Fruit fly (Drosophila melanogaster): ENCODE results near the gene Tie.

DNA sequence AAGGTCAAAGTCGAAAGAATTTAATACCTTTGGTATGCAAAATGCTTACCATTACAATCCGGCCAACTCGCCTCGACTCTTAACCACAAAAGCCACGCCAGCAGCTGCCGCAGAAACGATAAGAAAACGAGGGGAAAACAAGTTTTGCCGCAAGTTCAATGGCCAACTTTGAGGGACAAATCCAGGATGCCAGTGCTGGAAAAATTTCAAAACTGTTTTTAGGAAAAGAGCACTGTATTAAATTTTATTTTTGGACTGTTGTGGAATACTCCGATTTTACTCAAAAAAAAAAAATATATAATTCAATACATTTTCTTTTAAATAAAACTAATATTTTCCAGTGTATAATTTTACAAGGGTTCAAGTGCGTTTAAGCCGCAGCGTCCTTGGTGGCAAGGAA is 37.3 kb downstream of the Tie start:
- TF ChIP-seq gsb (GFP tag; IDR thresholded peaks at IDR 0.05) (no peak), Lhr (GFP tag; optimal IDR thresholded peaks at IDR 0.05) (no peak), nom (GFP tag; optimal IDR thresholded peaks at IDR 0.05) (peak; percentile 79), Dref (GFP tag; IDR thresholded peaks at IDR 0.05) (no peak), Hand (GFP tag; optimal IDR thresholded peaks at IDR 0.05) (no peak), Rfx (GFP tag; IDR thresholded peaks at IDR 0.05) (no peak), CG11456 (GFP tag; IDR thresholded peaks at IDR 0.05) (no peak), CG15269 (tag; optimal IDR thresholded peaks at IDR 0.05) (no peak), vvl (GFP tag; IDR thresholded peaks at IDR 0.05) (no peak), tio (GFP tag; optimal IDR thresholded peaks at IDR 0.05) (no peak)

Measured in whole organism, embryonic.